Fruit fly (Drosophila melanogaster) whole organism, embryonic: ENCODE data around the gene CG15418.

Experiments used
- Atf-2 ChIP-seq: fragments of 200-800 bp; sonication (Bioruptor generic); optimal IDR thresholded peaks from 2 replicates; lab custom pipeline; 2016; ENCODE audit warnings: missing biosample characterization, missing genetic modification characterization
- CG13775 ChIP-seq: fragments of 200-800 bp; sonication (Bioruptor generic); optimal IDR thresholded peaks from 3 replicates; lab custom pipeline; 2017; ENCODE audit warnings: missing biosample characterization, mild to moderate bottlenecking, missing genetic modification characterization
- CG15514 ChIP-seq: fragments of 200-800 bp; sonication (Bioruptor generic); optimal IDR thresholded peaks from 3 replicates; lab custom pipeline; 2017; ENCODE audit warnings: missing biosample characterization, missing genetic modification characterization, mild to moderate bottlenecking, moderate library complexity, missing genetic modification reagents
- CG16813 ChIP-seq: fragments of 200-800 bp; sonication (Bioruptor generic); IDR thresholded peaks from 3 replicates; pipeline ENCODE4 v1.3.6; 2022; ENCODE audit warnings: missing biosample characterization, missing genetic modification characterization; ENCODE audit not compliant: partially characterized antibody
- CG17328 ChIP-seq: fragments of 200-800 bp; sonication (Bioruptor generic); IDR thresholded peaks from 2 replicates; pipeline ENCODE4 v1.3.6; 2022; ENCODE audit warnings: missing biosample characterization, missing genetic modification characterization
- CG17802 ChIP-seq: fragments of 200-800 bp; sonication (Bioruptor generic); optimal IDR thresholded peaks from 2 replicates; lab custom pipeline; 2018; ENCODE audit warnings: missing biosample characterization, mild to moderate bottlenecking, missing genetic modification characterization, moderate library complexity
- CG1792 ChIP-seq: fragments of 200-800 bp; sonication (Bioruptor generic); optimal IDR thresholded peaks from 2 replicates; lab custom pipeline; 2016; ENCODE audit warnings: missing biosample characterization, missing genetic modification characterization
- CG32532 ChIP-seq: fragments of 200-800 bp; sonication (Bioruptor generic); IDR thresholded peaks from 2 replicates; pipeline ENCODE4 v1.3.6; 2022; ENCODE audit warnings: missing biosample characterization, missing genetic modification characterization
- CG3847 ChIP-seq: fragments of 200-800 bp; sonication (Bioruptor generic); IDR thresholded peaks from 2 replicates; pipeline ENCODE4 v1.3.6; 2022; ENCODE audit warnings: missing biosample characterization, missing genetic modification characterization
- CG3995 ChIP-seq: fragments of 200-800 bp; sonication (Bioruptor generic); optimal IDR thresholded peaks from 3 replicates; lab custom pipeline; 2016; ENCODE audit warnings: missing biosample characterization, missing genetic modification characterization
- CG43689 ChIP-seq: fragments of 200-800 bp; sonication (Bioruptor generic); IDR thresholded peaks from 2 replicates; pipeline ENCODE4 v1.3.6; 2022; ENCODE audit warnings: missing biosample characterization, missing genetic modification characterization
- CG6791 ChIP-seq: fragments of 200-800 bp; sonication (Bioruptor generic); IDR thresholded peaks from 3 replicates; pipeline ENCODE4 v1.3.6; 2022; ENCODE audit warnings: missing biosample characterization, missing genetic modification characterization; ENCODE audit not compliant: partially characterized antibody
- CG7556 ChIP-seq: fragments of 200-800 bp; sonication (Bioruptor generic); optimal IDR thresholded peaks from 2 replicates; lab custom pipeline; 2017; ENCODE audit warnings: missing biosample characterization, mild to moderate bottlenecking, missing genetic modification characterization
- CG7786 ChIP-seq: fragments of 200-800 bp; sonication (Bioruptor generic); optimal IDR thresholded peaks from 2 replicates; lab custom pipeline; 2016; ENCODE audit warnings: missing biosample characterization, missing genetic modification characterization
- CG9876 ChIP-seq: fragments of 200-800 bp; sonication (Bioruptor generic); optimal IDR thresholded peaks from 2 replicates; lab custom pipeline; 2016; ENCODE audit warnings: missing biosample characterization, missing genetic modification characterization
- D19B ChIP-seq: fragments of 200-800 bp; sonication (Bioruptor generic); optimal IDR thresholded peaks from 2 replicates; lab custom pipeline; 2017; ENCODE audit warnings: missing biosample characterization, mild to moderate bottlenecking, missing genetic modification characterization
- Dip3 ChIP-seq: fragments of 200-800 bp; sonication (Bioruptor generic); optimal IDR thresholded peaks from 3 replicates; lab custom pipeline; 2016; ENCODE audit warnings: missing biosample characterization, missing genetic modification characterization
- Dref ChIP-seq: fragments of 200-800 bp; sonication (Bioruptor generic); IDR thresholded peaks from 2 replicates; pipeline ENCODE4 v1.3.6; 2022; ENCODE audit warnings: missing biosample characterization, missing genetic modification characterization
- E2f2 ChIP-seq: fragments of 200-800 bp; sonication (Bioruptor generic); IDR thresholded peaks from 2 replicates; pipeline ENCODE4 v1.3.6; 2022; ENCODE audit warnings: missing biosample characterization, missing genetic modification characterization
- Ets65A ChIP-seq: fragments of 200-800 bp; sonication (Bioruptor generic); peaks from one replicate; lab custom pipeline; 2016; ENCODE audit warnings: missing biosample characterization, missing genetic modification characterization
- H15 ChIP-seq: fragments of 200-800 bp; sonication (Bioruptor generic); IDR thresholded peaks from 3 replicates; pipeline ENCODE4 v1.3.6; 2022; ENCODE audit warnings: missing biosample characterization, missing genetic modification characterization
- Hey ChIP-seq: fragments of 200-800 bp; sonication (Bioruptor generic); optimal IDR thresholded peaks from 3 replicates; lab custom pipeline; 2018; ENCODE audit warnings: missing biosample characterization, mild to moderate bottlenecking, missing genetic modification characterization
- Hmx ChIP-seq: fragments of 200-800 bp; sonication (Bioruptor generic); optimal IDR thresholded peaks from 2 replicates; lab custom pipeline; 2016; ENCODE audit warnings: missing biosample characterization, missing genetic modification characterization
- NK7.1 ChIP-seq: fragments of 200-800 bp; sonication (Bioruptor generic); optimal IDR thresholded peaks from 3 replicates; lab custom pipeline; 2016; ENCODE audit warnings: missing biosample characterization, missing genetic modification characterization
- PHDP ChIP-seq: fragments of 200-800 bp; sonication (Bioruptor generic); optimal IDR thresholded peaks from 3 replicates; lab custom pipeline; 2018; ENCODE audit warnings: missing biosample characterization, mild to moderate bottlenecking, missing genetic modification characterization, moderate library complexity
- Scr ChIP-seq: fragments of 200-800 bp; sonication (Bioruptor generic); IDR thresholded peaks from 2 replicates; pipeline ENCODE4 v1.3.6; 2022; ENCODE audit warnings: missing biosample characterization, missing genetic modification characterization; ENCODE audit not compliant: partially characterized antibody
- al ChIP-seq: fragments of 200-800 bp; sonication (Bioruptor generic); IDR thresholded peaks from 2 replicates; pipeline ENCODE4 v1.3.6; 2022; ENCODE audit warnings: missing biosample characterization, missing genetic modification characterization
- cad ChIP-seq: fragments of >200 bp; optimal IDR thresholded peaks from 2 replicates; lab custom pipeline; 2017; ENCODE audit warnings: missing biosample characterization, missing genetic modification characterization
- crol ChIP-seq: fragments of 200-800 bp; sonication (Bioruptor generic); IDR thresholded peaks from 2 replicates; pipeline ENCODE4 v1.3.6; 2022; ENCODE audit warnings: missing biosample characterization, missing genetic modification characterization
- cwo ChIP-seq: fragments of 200-800 bp; sonication (Bioruptor generic); optimal IDR thresholded peaks from 3 replicates; lab custom pipeline; 2017; ENCODE audit warnings: missing biosample characterization, missing genetic modification characterization, mild to moderate bottlenecking, moderate library complexity, missing genetic modification reagents
- dan ChIP-seq: fragments of 200-800 bp; sonication (Bioruptor generic); IDR thresholded peaks from 2 replicates; pipeline ENCODE4 v1.3.6; 2022; ENCODE audit warnings: missing biosample characterization, missing genetic modification characterization
- danr ChIP-seq: fragments of 200-800 bp; sonication (Bioruptor generic); IDR thresholded peaks from 2 replicates; pipeline ENCODE4 v1.3.6; 2022; ENCODE audit warnings: missing biosample characterization, missing genetic modification characterization
- dm ChIP-seq: fragments of 200-800 bp; sonication (Bioruptor generic); optimal IDR thresholded peaks from 3 replicates; lab custom pipeline; 2016; ENCODE audit warnings: missing biosample characterization, missing genetic modification characterization
- dmrt11E ChIP-seq: fragments of 200-800 bp; sonication (Bioruptor generic); optimal IDR thresholded peaks from 3 replicates; lab custom pipeline; 2018; ENCODE audit warnings: missing biosample characterization, mild to moderate bottlenecking, missing genetic modification characterization, moderate library complexity
- ewg ChIP-seq: fragments of 200-800 bp; sonication (Bioruptor generic); optimal IDR thresholded peaks from 3 replicates; lab custom pipeline; 2017; ENCODE audit warnings: mild to moderate bottlenecking, missing biosample characterization, missing genetic modification reagents, missing genetic modification characterization
- exex ChIP-seq: fragments of 200-800 bp; sonication (Bioruptor generic); optimal IDR thresholded peaks from 4 replicates; lab custom pipeline; 2018; ENCODE audit warnings: missing biosample characterization, mild to moderate bottlenecking, missing genetic modification characterization, moderate library complexity
- eyg ChIP-seq: fragments of 200-800 bp; sonication (Bioruptor generic); optimal IDR thresholded peaks from 3 replicates; lab custom pipeline; 2016; ENCODE audit warnings: missing biosample characterization, missing genetic modification characterization
- ftz-f1 ChIP-seq: fragments of 200-800 bp; sonication (Bioruptor generic); optimal IDR thresholded peaks from 2 replicates; lab custom pipeline; 2016; ENCODE audit warnings: missing biosample characterization, missing genetic modification characterization
- gsb ChIP-seq: fragments of 200-800 bp; sonication (Bioruptor generic); IDR thresholded peaks from 2 replicates; pipeline ENCODE4 v1.3.6; 2022; ENCODE audit warnings: missing biosample characterization, missing genetic modification characterization
- insv ChIP-seq, 2 experiments: fragments of 200-800 bp; sonication (Bioruptor generic); optimal IDR thresholded peaks; 3 replicates each; lab custom pipeline; 2016 to 2018; ENCODE audit warnings: missing biosample characterization in 2 of 2, missing genetic modification characterization in 2 of 2
- luna ChIP-seq: fragments of 200-800 bp; sonication (Bioruptor generic); optimal IDR thresholded peaks from 2 replicates; lab custom pipeline; 2016; ENCODE audit warnings: missing biosample characterization, missing genetic modification characterization
- nom ChIP-seq: fragments of 200-800 bp; sonication (Bioruptor generic); optimal IDR thresholded peaks from 2 replicates; lab custom pipeline; 2017; ENCODE audit warnings: missing biosample characterization, missing genetic modification characterization, mild to moderate bottlenecking, moderate library complexity, missing genetic modification reagents
- org-1 ChIP-seq: fragments of 200-800 bp; sonication (Bioruptor generic); optimal IDR thresholded peaks from 2 replicates; lab custom pipeline; 2017; ENCODE audit warnings: missing biosample characterization, missing genetic modification characterization
- p53 ChIP-seq: fragments of 200-800 bp; sonication (Bioruptor generic); optimal IDR thresholded peaks from 2 replicates; lab custom pipeline; 2016; ENCODE audit warnings: missing biosample characterization, missing genetic modification characterization
- peb ChIP-seq: fragments of 200-800 bp; sonication (Bioruptor generic); IDR thresholded peaks from 2 replicates; pipeline ENCODE4 v1.3.6; 2022; ENCODE audit warnings: missing biosample characterization, missing genetic modification characterization
- pnt ChIP-seq: fragments of 200-800 bp; sonication (Bioruptor generic); optimal IDR thresholded peaks from 3 replicates; lab custom pipeline; 2016; ENCODE audit warnings: missing biosample characterization, missing genetic modification characterization
- sens-2 ChIP-seq: fragments of 200-800 bp; sonication (Bioruptor generic); IDR thresholded peaks from 2 replicates; pipeline ENCODE4 v1.3.6; 2022; ENCODE audit warnings: missing biosample characterization, missing genetic modification characterization
- sqz ChIP-seq: fragments of 200-800 bp; sonication (Bioruptor generic); optimal IDR thresholded peaks from 3 replicates; lab custom pipeline; 2018; ENCODE audit warnings: missing biosample characterization, mild to moderate bottlenecking, missing genetic modification characterization
- sr ChIP-seq: fragments of 200-800 bp; sonication (Bioruptor generic); IDR thresholded peaks from 3 replicates; pipeline ENCODE4 v1.3.6; 2022; ENCODE audit warnings: missing biosample characterization, missing genetic modification characterization
- sug ChIP-seq: fragments of 200-800 bp; optimal IDR thresholded peaks from 2 replicates; lab custom pipeline; 2019; ENCODE audit warnings: missing biosample characterization, mild to moderate bottlenecking, missing genetic modification characterization, moderate library complexity
- twi ChIP-seq: fragments of 200-800 bp; optimal IDR thresholded peaks from 2 replicates; lab custom pipeline; 2019; ENCODE audit warnings: missing biosample characterization, mild to moderate bottlenecking, missing genetic modification characterization, moderate library complexity
- tx ChIP-seq: fragments of 200-800 bp; sonication (Bioruptor generic); optimal IDR thresholded peaks from 2 replicates; lab custom pipeline; 2016; ENCODE audit warnings: missing biosample characterization, missing genetic modification characterization
- wek ChIP-seq: fragments of 200-800 bp; sonication (Bioruptor generic); optimal IDR thresholded peaks from 3 replicates; lab custom pipeline; 2018; ENCODE audit warnings: missing biosample characterization, mild to moderate bottlenecking, missing genetic modification characterization, moderate library complexity

The CG15418 gene

DNA sequence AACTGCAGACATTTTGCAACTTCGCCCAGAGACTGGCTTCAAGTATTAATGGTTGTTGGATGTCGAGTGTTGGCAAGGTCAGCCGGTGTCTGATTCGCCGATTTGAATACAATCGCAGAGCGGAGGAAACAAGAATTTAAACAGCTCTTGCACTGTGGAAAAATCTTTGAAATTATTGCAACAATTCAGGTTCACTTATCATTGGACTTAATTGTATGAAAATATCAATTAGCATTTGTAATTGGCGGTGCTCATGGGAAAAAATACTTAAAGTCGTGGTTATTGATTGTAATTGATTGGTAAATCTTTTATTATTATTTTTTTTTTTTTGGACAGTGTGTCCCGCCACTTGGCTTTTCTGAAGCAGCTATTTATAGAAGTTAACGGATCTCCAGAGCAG lies 8.0 kb upstream of the CG15418 start (continued):
- TF ChIP-seq dmrt11E (tag; lab: Kevin White, UChicago) (no peak), E2f2 (no peak), tx (no peak), ftz-f1 (GFP tag; lab: Kevin White, UChicago) (no peak), dm (GFP tag; lab: Kevin White, UChicago) (no peak), pnt (GFP tag; lab: Kevin White, UChicago) (no peak), Ets65A (GFP tag; lab: Kevin White, UChicago) (no peak), org-1 (GFP tag; lab: Kevin White, UChicago) (peak; percentile 7), CG1792 (no peak), p53 (GFP tag; lab: Kevin White, UChicago) (no peak), CG3995 (GFP tag; lab: Kevin White, UChicago) (no peak), Scr (no peak), CG32532 (GFP tag; lab: Robert Waterston, UW) (peak; percentile 85), Atf-2 (GFP tag; lab: Kevin White, UChicago) (no peak), Dref (GFP tag; lab: Robert Waterston, UW) (no peak), ewg (GFP tag; lab: Kevin White, UChicago) (no peak), CG17328 (GFP tag; lab: Robert Waterston, UW) (no peak), Hey (tag; lab: Kevin White, UChicago) (no peak), CG9876 (GFP tag; lab: Kevin White, UChicago) (no peak), CG6791 (no peak), CG3847 (GFP tag; lab: Robert Waterston, UW) (peak; percentile 42; the same call in 1 of the 2 replicates), NK7.1 (GFP tag; lab: Kevin White, UChicago) (no peak), gsb (GFP tag; lab: Robert Waterston, UW) (no peak), crol (GFP tag; lab: Robert Waterston, UW) (no peak), dan (GFP tag; lab: Robert Waterston, UW) (no peak), eyg (GFP tag; lab: Kevin White, UChicago) (no peak), peb (no peak), insv (GFP tag; optimal IDR thresholded peaks at IDR 0.05; lab: Kevin White, UChicago) (no peak), CG17802 (tag; lab: Kevin White, UChicago) (no peak), exex (tag; lab: Kevin White, UChicago) (no peak), D19B (GFP tag; lab: Kevin White, UChicago) (peak; percentile 38), CG43689 (GFP tag; lab: Robert Waterston, UW) (no peak), CG15514 (GFP tag; lab: Kevin White, UChicago) (peak; percentile 36), Hmx (GFP tag; lab: Kevin White, UChicago) (no peak), CG13775 (peak; percentile 11), CG7556 (no peak), wek (GFP tag; lab: Kevin White, UChicago) (no peak), sug (tag; lab: Kevin White, UChicago) (no peak), twi (tag; lab: Kevin White, UChicago) (no peak), PHDP (tag; lab: Kevin White, UChicago) (peak; percentile 34), cad (no peak), CG7786 (GFP tag; lab: Kevin White, UChicago) (peak; percentile 12), nom (GFP tag; lab: Kevin White, UChicago) (peak; percentile 63), sr (GFP tag; lab: Robert Waterston, UW) (no peak), luna (GFP tag; lab: Kevin White, UChicago) (no peak), danr (peak; percentile 32; the same call in 1 of the 2 replicates), al (GFP tag; lab: Robert Waterston, UW) (peak; percentile 65), Dip3 (GFP tag; lab: Kevin White, UChicago) (peak; percentile 40), sqz (GFP tag; lab: Kevin White, UChicago) (no peak), H15 (GFP tag; lab: Robert Waterston, UW) (peak; percentile 48; the same call in 1 of the 3 replicates), sens-2 (no peak), CG16813 (no peak), cwo (no peak)
